Fruit fly (Drosophila melanogaster): ENCODE data around the gene CG11977.

CG11977 gene

dm6 chr3R:9030006-9030749, 32.7 kb downstream of the CG11977 start:
- no peak for TF ChIP-seq noc (tag; optimal IDR thresholded peaks at IDR 0.05)

DNA sequence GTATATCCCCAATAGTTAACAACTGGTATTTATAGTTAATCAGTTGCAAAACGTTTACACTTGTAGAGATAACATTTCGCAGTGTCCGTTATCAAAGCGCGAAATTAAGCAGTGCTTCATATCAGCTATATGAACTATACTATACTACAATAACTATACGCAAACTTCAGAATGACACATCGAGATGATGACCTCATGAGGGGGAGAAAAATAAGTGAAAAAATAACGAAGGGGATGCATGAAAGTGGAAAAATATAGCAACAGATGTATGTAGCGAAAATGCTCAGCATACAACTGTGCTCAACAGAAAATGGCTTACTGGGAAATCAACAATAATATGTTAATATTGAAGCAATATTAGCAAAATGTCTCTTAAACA, 33.2 kb downstream of the CG11977 start:
- TF ChIP-seq noc (tag; optimal IDR thresholded peaks at IDR 0.05), result no peak

DNA sequence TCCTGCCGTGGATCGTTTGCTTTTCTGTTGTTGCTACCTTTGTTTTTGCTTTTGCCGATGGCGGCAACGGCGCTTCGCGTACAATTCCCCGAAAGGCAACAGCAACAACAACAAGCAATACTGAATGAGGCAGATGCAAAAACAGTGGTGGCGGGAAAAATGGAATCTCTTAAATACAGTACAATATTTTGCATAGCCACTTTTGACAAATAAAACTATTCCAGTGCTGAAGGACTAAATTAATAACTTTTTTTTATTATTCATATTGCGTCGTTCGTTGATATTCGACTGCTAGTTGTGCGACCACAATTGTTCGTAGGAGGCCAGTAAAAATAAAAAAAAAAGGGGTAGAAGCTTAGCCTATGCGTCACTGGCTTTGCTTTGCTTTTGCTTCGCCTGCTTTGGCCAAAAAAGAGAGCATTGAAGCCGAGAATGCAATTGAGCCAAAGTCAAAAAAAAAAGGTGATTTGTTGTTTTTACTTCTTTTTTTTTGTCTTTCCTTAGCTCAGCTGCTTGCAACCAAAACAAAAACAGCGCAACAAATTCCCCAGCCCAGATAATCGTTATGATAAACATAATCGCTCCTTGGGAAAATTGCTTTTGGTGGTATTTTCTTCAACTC, 34.4 kb downstream of the CG11977 start:
- TF ChIP-seq noc (tag; optimal IDR thresholded peaks at IDR 0.05), result peak; percentile 85

DNA sequence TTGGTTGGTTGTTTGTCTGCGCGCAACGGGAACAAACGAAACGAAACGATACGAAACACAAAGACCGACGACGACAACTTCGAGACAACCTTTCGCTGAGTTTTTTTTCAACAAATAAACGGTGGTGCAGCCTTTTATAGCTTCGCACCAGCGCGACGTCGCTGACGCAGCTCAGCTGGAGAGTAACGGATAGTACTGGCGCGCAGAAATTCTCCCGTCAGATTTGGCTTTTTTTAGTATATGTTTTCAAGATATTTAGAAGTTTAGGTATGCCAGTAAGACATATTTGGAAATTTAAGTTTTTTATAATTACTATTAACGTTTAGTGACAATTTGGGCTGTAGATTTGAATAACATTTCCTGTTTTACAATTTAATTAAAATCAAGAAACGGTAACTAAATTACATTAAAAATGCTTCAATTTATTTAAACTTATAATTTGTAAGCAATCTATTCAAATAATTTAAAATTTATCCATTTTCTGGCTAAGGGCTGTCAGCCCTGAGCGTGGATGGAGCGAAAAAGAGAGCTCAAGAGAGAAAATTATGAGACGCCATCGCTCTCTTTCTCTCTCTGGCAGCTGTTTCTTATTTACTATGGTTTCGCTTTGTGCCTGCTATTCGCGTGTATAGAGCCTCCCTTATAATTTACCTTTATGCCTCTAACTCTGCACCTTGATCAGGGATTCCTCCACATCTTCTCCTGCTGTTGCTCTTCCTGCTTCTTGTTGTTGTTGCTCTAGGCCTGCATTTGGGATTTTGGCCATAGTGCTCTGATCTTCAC, 36.3 kb downstream of the CG11977 start:
- TF ChIP-seq noc (tag; optimal IDR thresholded peaks at IDR 0.05), result peak; percentile 93

DNA sequence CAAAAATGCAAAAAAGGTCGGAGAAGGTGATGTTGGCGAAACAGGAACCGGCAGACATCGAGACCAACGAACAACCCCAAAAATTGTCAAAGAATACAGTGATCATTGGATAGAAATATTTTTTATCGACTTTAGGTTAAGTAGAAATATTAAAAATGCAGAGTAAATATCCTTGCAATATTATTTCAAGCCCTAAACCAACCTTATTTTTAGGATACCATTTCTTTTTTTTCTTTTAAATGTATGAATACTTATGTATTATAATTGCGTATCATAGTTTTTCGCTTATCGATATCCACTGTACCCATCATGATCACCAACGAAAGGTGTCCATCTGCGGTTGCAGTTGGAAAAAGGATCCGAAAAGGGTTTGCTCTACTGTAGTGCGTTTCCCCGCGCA, 37.8 kb downstream of the CG11977 start:
- no peak for TF ChIP-seq noc (tag; optimal IDR thresholded peaks at IDR 0.05)

dm6 chr3R:9037946-9038345, 40.4 kb downstream of the CG11977 start:
- TF ChIP-seq noc (tag; optimal IDR thresholded peaks at IDR 0.05), result no peak

DNA sequence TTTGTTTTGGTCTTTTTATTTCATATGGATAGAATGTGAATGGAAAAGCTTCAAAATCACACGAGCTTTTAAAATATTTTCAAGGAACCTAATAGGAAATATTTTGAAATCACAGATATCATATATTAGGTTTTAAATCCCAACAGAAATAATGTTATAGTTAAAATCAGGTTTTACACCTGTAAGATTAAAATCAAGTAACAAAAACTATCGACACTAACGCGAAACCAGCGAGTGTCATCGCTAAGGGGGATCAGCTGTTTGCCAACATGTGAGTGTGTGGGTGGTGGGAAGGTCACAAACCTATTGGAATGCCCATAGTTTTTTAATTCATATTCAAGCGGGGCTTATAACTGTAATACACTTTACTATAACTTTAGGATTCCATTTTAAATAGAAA, 41.2 kb downstream of the CG11977 start, which contains the start of gene hyx:
Gene hyx, plus strand, starts transcription at position 109 of the 400 bp plus-strand sequence.
- TF ChIP-seq noc (tag; optimal IDR thresholded peaks at IDR 0.05), result no peak

DNA sequence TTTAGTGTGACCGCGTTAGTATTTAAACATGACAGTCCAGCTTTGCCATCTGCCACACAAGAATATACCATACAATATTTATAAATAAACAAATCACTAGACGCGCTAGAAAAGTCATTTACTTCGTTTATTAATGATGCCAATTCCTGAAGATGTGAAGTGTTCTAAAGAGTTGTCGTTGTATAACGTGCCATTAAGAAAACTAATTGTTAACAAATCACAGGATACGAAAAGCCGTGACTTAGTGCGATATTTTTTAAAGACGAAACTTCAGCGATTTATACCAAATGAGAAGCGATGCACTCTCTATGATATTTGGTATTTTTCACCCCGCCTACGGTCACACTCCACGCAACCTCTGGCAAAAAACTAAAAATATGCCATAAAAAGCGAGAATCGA, 42.0 kb downstream of the CG11977 start, which contains the start of gene neur:
Gene neur, minus strand, starts transcription at position 24 of the 400 bp plus-strand sequence.
- TF ChIP-seq noc (tag; optimal IDR thresholded peaks at IDR 0.05), result no peak

- TF ChIP-seq noc (tag; optimal IDR thresholded peaks at IDR 0.05), result no peak
These were observed 46.1 kb downstream of the CG11977 start for dm6 chr3R:9043610-9044009.

DNA sequence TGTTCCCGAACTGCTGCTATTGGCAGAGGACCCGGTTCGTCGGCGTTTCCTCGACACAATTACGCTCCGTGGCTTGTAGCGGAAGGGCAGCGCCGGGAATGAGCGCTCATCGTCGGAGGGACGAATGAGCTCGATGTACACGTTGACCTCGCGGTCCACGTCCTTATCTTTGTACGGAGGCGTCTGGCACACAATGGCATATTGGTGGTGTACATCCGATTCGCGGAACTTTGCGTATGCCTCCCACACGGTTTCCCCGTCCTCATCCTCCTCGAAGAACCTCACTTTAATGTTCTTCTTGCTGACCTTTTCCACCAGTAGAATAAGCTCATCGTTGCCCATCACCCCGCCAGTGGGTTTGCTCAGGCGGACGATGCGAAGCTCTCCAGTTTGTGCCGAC, 48.2 kb downstream of the CG11977 start:
- no peak for TF ChIP-seq noc (tag; optimal IDR thresholded peaks at IDR 0.05)

DNA sequence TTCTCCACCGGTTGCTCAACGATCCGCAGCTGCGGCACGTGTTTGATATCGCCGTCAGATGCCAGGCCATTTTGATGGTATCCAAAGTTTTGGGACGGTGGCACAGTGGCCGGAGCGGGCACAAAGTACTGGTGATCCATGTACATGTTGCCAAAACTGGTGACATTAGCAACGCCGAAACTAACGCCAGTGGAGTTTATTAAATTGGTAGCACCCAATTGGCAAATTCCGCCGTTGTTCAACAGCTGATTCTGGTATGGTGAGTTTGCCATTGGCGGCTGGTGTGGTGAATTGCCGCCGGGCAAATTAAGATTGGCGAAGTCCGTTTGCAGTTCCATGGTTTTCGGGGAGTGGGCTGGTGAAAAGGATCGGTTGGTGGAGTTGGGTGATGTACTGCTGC, 49.5 kb downstream of the CG11977 start:
- no peak for TF ChIP-seq noc (tag; optimal IDR thresholded peaks at IDR 0.05)

- TF ChIP-seq noc (tag; optimal IDR thresholded peaks at IDR 0.05), result peak; percentile 57
These were observed 50.3 kb downstream of the CG11977 start, which contains the start of gene Rel for dm6 chr3R:9047561-9048465. Gene Rel (minus strand): TSS chr3R:9047977.
